Worm (Caenorhabditis elegans) whole organism, L3 larva: ENCODE results near the gene sru-18.

ENCODE experiments used
- egl-27 ChIP-seq: sonication (generic microtip); optimal IDR thresholded peaks from 4 replicates; lab custom pipeline; 2017; ENCODE audit warnings: missing biosample characterization, missing genetic modification reagents, missing genetic modification characterization
- elt-3 ChIP-seq, 3 experiments: fragments of 150-350 bp in 1 of 3; sonication (generic microtip) in 2 of 3; optimal IDR thresholded peaks; 2 replicates in 2 of 3; 4 replicates in 1 of 3; lab custom pipeline; 2014 to 2017; ENCODE audit warnings: missing biosample characterization in 3 of 3, missing genetic modification characterization in 3 of 3
- mdl-1 ChIP-seq: fragments of 150-350 bp; optimal IDR thresholded peaks from 2 replicates; lab custom pipeline; 2014; ENCODE audit warnings: missing biosample characterization, missing genetic modification characterization
- nhr-11 ChIP-seq: fragments of 150-350 bp; optimal IDR thresholded peaks from 2 replicates; lab custom pipeline; 2014; ENCODE audit warnings: missing biosample characterization, missing genetic modification characterization
- nhr-12 ChIP-seq: fragments of 150-350 bp; optimal IDR thresholded peaks from 2 replicates; lab custom pipeline; 2014; ENCODE audit warnings: missing biosample characterization, missing genetic modification characterization
- nhr-23 ChIP-seq: fragments of 150-350 bp; optimal IDR thresholded peaks from 2 replicates; lab custom pipeline; 2014; ENCODE audit warnings: missing biosample characterization, missing genetic modification reagents, missing genetic modification characterization
- skn-1 ChIP-seq: fragments of 150-350 bp; optimal IDR thresholded peaks from 2 replicates; lab custom pipeline; 2014; ENCODE audit warnings: missing biosample characterization, missing genetic modification characterization
- snpc-4 ChIP-seq: fragments of 150-350 bp; optimal IDR thresholded peaks from 2 replicates; lab custom pipeline; 2014; ENCODE audit warnings: missing biosample characterization, missing genetic modification characterization
- zag-1 ChIP-seq: fragments of 150-350 bp; optimal IDR thresholded peaks from 2 replicates; lab custom pipeline; 2014; ENCODE audit warnings: missing biosample characterization, missing genetic modification characterization

- TF ChIP-seq snpc-4 (tag; lab: Kevin White, UChicago) (no peak), nhr-23 (no peak), zag-1 (tag; lab: Kevin White, UChicago) (no peak), nhr-11 (no peak), skn-1 (tag; lab: Kevin White, UChicago) (no peak), egl-27 (tag; lab: Kevin White, UChicago) (no peak), elt-3 (tag; optimal IDR thresholded peaks at IDR 0.05; lab: Kevin White, UChicago) (no peak), nhr-12 (tag; lab: Kevin White, UChicago) (no peak), mdl-1 (tag; lab: Kevin White, UChicago) (no peak)
These were observed 3.8 kb upstream of the sru-18 start, which contains the start of gene sru-19 for ce11 chrIV:12498238-12498637.
